Worm (Caenorhabditis elegans): Measurements from ENCODE around the gene C39E9.7.

DNA sequence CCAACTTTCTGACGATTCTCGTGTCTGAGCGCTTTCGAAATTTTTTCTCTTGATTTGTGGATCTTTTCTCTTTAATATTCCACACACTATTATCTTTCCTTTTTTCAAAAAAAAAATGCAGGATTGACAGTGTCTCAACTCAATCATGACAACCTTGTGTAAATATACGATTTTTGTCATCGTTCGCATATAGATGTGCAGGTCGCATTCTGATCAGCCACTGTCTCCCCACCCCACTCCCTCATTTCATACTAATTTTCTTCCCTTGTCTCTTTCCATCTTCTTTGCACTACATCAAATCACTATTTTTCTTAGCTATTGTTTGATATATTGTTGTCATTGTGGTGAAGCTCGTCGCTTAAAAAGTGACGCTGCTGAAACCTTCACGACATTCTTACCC is 41.2 kb downstream of the C39E9.7 start:
- TF ChIP-seq mec-3 (tag; optimal IDR thresholded peaks at IDR 0.05; ENCODE audit: borderline replicate concordance) = no peak
- TF ChIP-seq unc-55 (GFP tag; optimal IDR thresholded peaks at IDR 0.05) = no peak
- TF ChIP-seq lim-6 (tag; optimal IDR thresholded peaks at IDR 0.05) = no peak
- no peak for TF ChIP-seq ama-1 (optimal IDR thresholded peaks at IDR 0.05)
- TF ChIP-seq pqm-1 (tag; optimal IDR thresholded peaks at IDR 0.05) = no peak
- TF ChIP-seq ceh-9 (tag; optimal IDR thresholded peaks at IDR 0.05) = no peak
- TF ChIP-seq pha-4 (tag; optimal IDR thresholded peaks at IDR 0.05) = no peak
- no peak for TF ChIP-seq tbx-2 (tag; optimal IDR thresholded peaks at IDR 0.05)
- TF ChIP-seq rnt-1 (tag; optimal IDR thresholded peaks at IDR 0.05) = no peak
- TF ChIP-seq hlh-13 (GFP tag; optimal IDR thresholded peaks at IDR 0.05) = no peak
- no peak for TF ChIP-seq dve-1 (tag; optimal IDR thresholded peaks at IDR 0.05)
- no peak for TF ChIP-seq C38D4.7 (GFP tag; optimal IDR thresholded peaks at IDR 0.05)
- TF ChIP-seq F13H6.1 (tag; optimal IDR thresholded peaks at IDR 0.05) = no peak

All from whole organism, late embryonic.